Worm (Caenorhabditis elegans) whole organism, L1 larva: ENCODE measurements around the gene T09A5.14.
A peak's percentile ranks its signal among the peaks of the same experiment; 100 is the strongest.

Experiments used
- C04F5.9 ChIP-seq: sonication (generic microtip); optimal IDR thresholded peaks from 2 replicates; lab custom pipeline; 2016; ENCODE audit warnings: missing genetic modification characterization, missing compliant biosample characterization
- C16A3.4 ChIP-seq: fragments of 150-350 bp; optimal IDR thresholded peaks from 2 replicates; lab custom pipeline; 2014; ENCODE audit warnings: missing biosample characterization, missing genetic modification characterization
- C34B4.2 ChIP-seq: sonication (generic microtip); optimal IDR thresholded peaks from 2 replicates; lab custom pipeline; 2017; ENCODE audit warnings: mild to moderate bottlenecking, missing genetic modification characterization, missing compliant biosample characterization
- Y116A8C.19 ChIP-seq: sonication (generic microtip); optimal IDR thresholded peaks from 2 replicates; lab custom pipeline; 2016; ENCODE audit warnings: missing compliant biosample characterization, missing genetic modification characterization, borderline replicate concordance
- aha-1 ChIP-seq: fragments of 150-350 bp; optimal IDR thresholded peaks from 2 replicates; lab custom pipeline; 2014; ENCODE audit warnings: missing biosample characterization, missing genetic modification characterization
- aly-2 ChIP-seq: fragments of 150-350 bp; optimal IDR thresholded peaks from 2 replicates; lab custom pipeline; 2014; ENCODE audit warnings: missing biosample characterization, missing genetic modification characterization
- ama-1 ChIP-seq: fragments of 150-350 bp; optimal IDR thresholded peaks from 2 replicates; lab custom pipeline; 2014
- blmp-1 ChIP-seq: fragments of 150-350 bp; optimal IDR thresholded peaks from 2 replicates; lab custom pipeline; 2014; ENCODE audit warnings: missing biosample characterization, missing genetic modification characterization
- ceh-88 ChIP-seq: fragments of 200-800 bp; sonication (Bioruptor generic); IDR thresholded peaks from 2 replicates; pipeline ENCODE4 v1.3.6; 2022; ENCODE audit warnings: missing genetic modification characterization, missing compliant biosample characterization
- dpl-1 ChIP-seq, 3 experiments: fragments of 150-350 bp in 2 of 3; sonication (generic microtip) in 1 of 3; optimal IDR thresholded peaks; 2 replicates each; lab custom pipeline; 2014 to 2017; ENCODE audit warnings: missing biosample characterization in 3 of 3, missing genetic modification characterization in 3 of 3, missing genetic modification reagents in 3 of 3
- dsc-1 ChIP-seq: sonication (generic microtip); optimal IDR thresholded peaks from 2 replicates; lab custom pipeline; 2016; ENCODE audit warnings: mild to moderate bottlenecking, missing genetic modification characterization, missing compliant biosample characterization
- egl-27 ChIP-seq, 2 experiments: fragments of 150-350 bp in 1 of 2; sonication (generic microtip); optimal IDR thresholded peaks; 3 replicates each; lab custom pipeline; 2017 to 2018; ENCODE audit warnings: missing biosample characterization in 2 of 2, missing genetic modification characterization in 2 of 2, missing genetic modification reagents in 2 of 2
- elt-2 ChIP-seq: sonication (generic microtip); optimal IDR thresholded peaks from 2 replicates; lab custom pipeline; 2016; ENCODE audit warnings: missing genetic modification characterization, mild to moderate bottlenecking, inconsistent platforms, missing compliant biosample characterization, missing genetic modification reagents
- fkh-4 ChIP-seq: sonication (generic microtip); optimal IDR thresholded peaks from 2 replicates; lab custom pipeline; 2016; ENCODE audit warnings: missing compliant biosample characterization, missing genetic modification characterization, borderline replicate concordance
- grh-1 ChIP-seq: fragments of 200-800 bp; sonication (Bioruptor generic); IDR thresholded peaks from 2 replicates; pipeline ENCODE4 v1.3.6; 2022; ENCODE audit warnings: missing genetic modification reagents, missing genetic modification characterization, missing compliant biosample characterization
- jun-1 ChIP-seq: fragments of 150-350 bp; optimal IDR thresholded peaks from 2 replicates; lab custom pipeline; 2014; ENCODE audit warnings: missing biosample characterization, missing genetic modification reagents, missing genetic modification characterization
- lin-13 ChIP-seq: fragments of 150-350 bp; optimal IDR thresholded peaks from 2 replicates; lab custom pipeline; 2014; ENCODE audit warnings: missing biosample characterization, missing genetic modification reagents, missing genetic modification characterization
- lin-14 ChIP-seq: fragments of 200-800 bp; sonication (Bioruptor generic); optimal IDR thresholded peaks from 2 replicates; lab custom pipeline; 2018; ENCODE audit warnings: mild to moderate bottlenecking, missing genetic modification characterization, moderate library complexity, missing compliant biosample characterization
- lin-15B ChIP-seq: fragments of 150-350 bp; sonication (generic microtip); optimal IDR thresholded peaks from 3 replicates; lab custom pipeline; 2014; ENCODE audit warnings: missing biosample characterization, missing genetic modification characterization
- lin-39 ChIP-seq: fragments of 150-350 bp; optimal IDR thresholded peaks from 2 replicates; lab custom pipeline; 2014; ENCODE audit warnings: missing biosample characterization, missing genetic modification reagents, missing genetic modification characterization
- lir-3 ChIP-seq: sonication (generic microtip); optimal IDR thresholded peaks from 2 replicates; lab custom pipeline; 2016; ENCODE audit warnings: mild to moderate bottlenecking, missing genetic modification characterization, moderate library complexity, missing compliant biosample characterization; ENCODE audit not compliant: poor library complexity
- mab-9 ChIP-seq: fragments of 200-800 bp; sonication (Bioruptor generic); IDR thresholded peaks from 2 replicates; pipeline ENCODE4 v1.3.6; 2022; ENCODE audit warnings: missing genetic modification reagents, missing genetic modification characterization, missing compliant biosample characterization
- mdl-1 ChIP-seq, 2 experiments: fragments of 150-350 bp; optimal IDR thresholded peaks; 2 replicates each; lab custom pipeline; 2014 to 2017; ENCODE audit warnings: missing biosample characterization in 2 of 2, missing genetic modification characterization in 2 of 2, inconsistent platforms in 1 of 2
- mef-2 ChIP-seq: fragments of 150-350 bp; optimal IDR thresholded peaks from 2 replicates; lab custom pipeline; 2014; ENCODE audit warnings: missing biosample characterization, missing genetic modification characterization
- mep-1 ChIP-seq: fragments of 150-350 bp; optimal IDR thresholded peaks from 2 replicates; lab custom pipeline; 2014; ENCODE audit warnings: missing biosample characterization, missing genetic modification characterization
- nhr-11 ChIP-seq: fragments of 150-350 bp; optimal IDR thresholded peaks from 2 replicates; lab custom pipeline; 2014; ENCODE audit warnings: missing biosample characterization, missing genetic modification characterization
- nhr-12 ChIP-seq: sonication (generic microtip); optimal IDR thresholded peaks from 2 replicates; lab custom pipeline; 2017; ENCODE audit warnings: missing biosample characterization, missing genetic modification characterization
- nhr-19 ChIP-seq: fragments of 200-800 bp; sonication (Bioruptor generic); conservative IDR thresholded peaks from 2 replicates; pipeline ENCODE4 v1.3.6; 2022; ENCODE audit warnings: missing genetic modification characterization, missing compliant biosample characterization
- nhr-237 ChIP-seq: fragments of 150-350 bp; optimal IDR thresholded peaks from 2 replicates; lab custom pipeline; 2014; ENCODE audit warnings: missing biosample characterization, missing genetic modification characterization
- nhr-47 ChIP-seq: sonication (generic microtip); optimal IDR thresholded peaks from 2 replicates; lab custom pipeline; 2016; ENCODE audit warnings: mild to moderate bottlenecking, missing genetic modification characterization, moderate library complexity, missing compliant biosample characterization
- nhr-76 ChIP-seq: sonication (generic microtip); optimal IDR thresholded peaks from 2 replicates; lab custom pipeline; 2017; ENCODE audit warnings: missing biosample characterization, missing genetic modification characterization
- nhr-84 ChIP-seq: sonication (generic microtip); optimal IDR thresholded peaks from 2 replicates; lab custom pipeline; 2017; ENCODE audit warnings: missing biosample characterization, missing genetic modification characterization
- nhr-85 ChIP-seq: sonication (generic microtip); peaks from one replicate; lab custom pipeline; 2016; ENCODE audit warnings: missing genetic modification characterization, inconsistent platforms, missing compliant biosample characterization
- pax-3 ChIP-seq: fragments of 200-800 bp; sonication (Bioruptor generic); optimal IDR thresholded peaks from 2 replicates; lab custom pipeline; 2018; ENCODE audit warnings: mild to moderate bottlenecking, missing genetic modification characterization, moderate library complexity, missing compliant biosample characterization
- skn-1 ChIP-seq: fragments of 150-350 bp; optimal IDR thresholded peaks from 2 replicates; lab custom pipeline; 2014; ENCODE audit warnings: missing biosample characterization, missing genetic modification characterization
- snpc-4 ChIP-seq: fragments of 150-350 bp; optimal IDR thresholded peaks from 2 replicates; lab custom pipeline; 2014; ENCODE audit warnings: missing biosample characterization, missing genetic modification characterization
- snu-23 ChIP-seq: sonication (generic microtip); optimal IDR thresholded peaks from 2 replicates; lab custom pipeline; 2016; ENCODE audit warnings: missing genetic modification characterization, missing compliant biosample characterization
- sox-4 ChIP-seq: sonication (generic microtip); optimal IDR thresholded peaks from 2 replicates; lab custom pipeline; 2016; ENCODE audit warnings: missing genetic modification characterization, missing compliant biosample characterization
- swsn-7 ChIP-seq: sonication (generic microtip); optimal IDR thresholded peaks from 2 replicates; lab custom pipeline; 2016; ENCODE audit warnings: missing genetic modification characterization, missing compliant biosample characterization
- tbx-2 ChIP-seq: sonication (generic microtip); optimal IDR thresholded peaks from 2 replicates; lab custom pipeline; 2016; ENCODE audit warnings: missing genetic modification characterization, missing compliant biosample characterization
- unc-30 ChIP-seq: sonication (generic microtip); optimal IDR thresholded peaks from 2 replicates; lab custom pipeline; 2017; ENCODE audit warnings: missing biosample characterization, missing genetic modification characterization
- unc-86 ChIP-seq: sonication (generic microtip); optimal IDR thresholded peaks from 2 replicates; lab custom pipeline; 2016; ENCODE audit warnings: missing genetic modification characterization, missing compliant biosample characterization
- vab-15 ChIP-seq: sonication (generic microtip); optimal IDR thresholded peaks from 2 replicates; lab custom pipeline; 2017; ENCODE audit warnings: missing genotype, mild to moderate bottlenecking, missing genetic modification characterization, missing compliant biosample characterization
- xbp-1 ChIP-seq: sonication (generic microtip); optimal IDR thresholded peaks from 2 replicates; lab custom pipeline; 2016; ENCODE audit warnings: missing genetic modification characterization, missing compliant biosample characterization
- ztf-11 ChIP-seq, 2 experiments: sonication (generic microtip); optimal IDR thresholded peaks; 2 replicates each; lab custom pipeline; 2016 to 2017; ENCODE audit warnings: missing genetic modification characterization in 2 of 2, missing biosample characterization in 1 of 2, missing compliant biosample characterization in 1 of 2

The T09A5.14 gene

ce11 chrII:7813645-7814044, 18.5 kb upstream of the T09A5.14 start (continued):
- no peak for TF ChIP-seq Y116A8C.19 (tag; lab: Kevin White, UChicago)

ce11 chrII:7814215-7814614, 17.9 kb upstream of the T09A5.14 start:
- TF ChIP-seq C16A3.4 = no peak
- TF ChIP-seq lin-39 (tag; lab: Kevin White, UChicago) = no peak
- TF ChIP-seq pax-3 (tag; lab: Kevin White, UChicago) = no peak
- no peak for TF ChIP-seq lir-3 (tag; lab: Kevin White, UChicago)
- no peak for TF ChIP-seq grh-1 (GFP tag; lab: Robert Waterston, UW)
- TF ChIP-seq unc-86 = peak; percentile 50
- TF ChIP-seq C04F5.9 (tag; lab: Kevin White, UChicago) = no peak
- peak in 1 of 2 experiments; percentile 47 for TF ChIP-seq ztf-11 (tag; optimal IDR thresholded peaks at IDR 0.05; lab: Kevin White, UChicago)
- TF ChIP-seq tbx-2 (tag; lab: Kevin White, UChicago) = peak; percentile 49

ce11 chrII:7814915-7815314, 17.2 kb upstream of the T09A5.14 start:
- TF ChIP-seq aly-2 (no peak), nhr-12 (tag; lab: Kevin White, UChicago) (no peak), lir-3 (tag; lab: Kevin White, UChicago) (no peak), mdl-1 (tag; optimal IDR thresholded peaks at IDR 0.05; lab: Kevin White, UChicago) (no peak), jun-1 (no peak), dpl-1 (GFP tag; optimal IDR thresholded peaks at IDR 0.05; lab: Kevin White, UChicago) (no peak), unc-30 (tag; lab: Kevin White, UChicago) (no peak), xbp-1 (tag; lab: Kevin White, UChicago) (no peak), ceh-88 (GFP tag; lab: Robert Waterston, UW) (no peak), nhr-11 (no peak), lin-13 (GFP tag; lab: Kevin White, UChicago) (no peak), fkh-4 (tag; lab: Kevin White, UChicago) (no peak), nhr-76 (tag; lab: Kevin White, UChicago) (no peak)
- TF ChIP-seq, all 84 proteins: peak for 0

ce11 chrII:7815406-7815805, 16.7 kb upstream of the T09A5.14 start:
- TF ChIP-seq tbx-2 (tag; lab: Kevin White, UChicago) (peak; percentile 79), C16A3.4 (no peak), unc-86 (no peak), aha-1 (no peak), C34B4.2 (tag; lab: Kevin White, UChicago) (no peak), lin-14 (GFP tag; lab: Kevin White, UChicago) (peak; percentile 18), mep-1 (tag; lab: Kevin White, UChicago) (peak; percentile 9), snpc-4 (tag; lab: Kevin White, UChicago) (no peak), nhr-85 (tag; lab: Kevin White, UChicago) (peak; percentile 61), ztf-11 (tag; optimal IDR thresholded peaks at IDR 0.05; lab: Kevin White, UChicago) (peak in 1 of 2 experiments; percentile 85), vab-15 (peak; percentile 54)

ce11 chrII:7816163-7816776, 15.9 kb upstream of the T09A5.14 start, which contains the start of gene cki-2:
Gene cki-2 (plus strand): TSS chrII:7816499.
- TF ChIP-seq ama-1 (lab: Kevin White, UChicago) (no peak), pax-3 (tag; lab: Kevin White, UChicago) (no peak), C16A3.4 (no peak), nhr-19 (no peak), nhr-47 (tag; lab: Kevin White, UChicago) (no peak), lir-3 (tag; lab: Kevin White, UChicago) (no peak), nhr-237 (tag; lab: Kevin White, UChicago) (no peak), nhr-84 (tag; lab: Kevin White, UChicago) (no peak), mab-9 (no peak), dsc-1 (tag; lab: Kevin White, UChicago) (no peak), skn-1 (tag; lab: Kevin White, UChicago) (no peak), lin-15B (tag; lab: Kevin White, UChicago) (no peak), elt-2 (tag; lab: Kevin White, UChicago) (peak; percentile 5), lin-14 (GFP tag; lab: Kevin White, UChicago) (peak; percentile 25), egl-27 (tag; optimal IDR thresholded peaks at IDR 0.05; lab: Kevin White, UChicago) (no peak), fkh-4 (tag; lab: Kevin White, UChicago) (no peak), mef-2 (no peak), vab-15 (no peak), sox-4 (tag; lab: Kevin White, UChicago) (no peak), blmp-1 (peak; percentile 41), swsn-7 (no peak), snu-23 (peak; percentile 14), mdl-1 (tag; optimal IDR thresholded peaks at IDR 0.05; lab: Kevin White, UChicago) (no peak)
